Fruit fly (Drosophila melanogaster) whole organism, embryonic: ENCODE data around the gene Nelf-E.

Experiments
- CG8944 ChIP-seq: fragments of 200-800 bp; sonication (Bioruptor generic); optimal IDR thresholded peaks from 3 replicates; lab custom pipeline; 2016; ENCODE audit warnings: missing biosample characterization, missing genetic modification characterization
- bab2 ChIP-seq: fragments of 200-800 bp; sonication (Bioruptor generic); optimal IDR thresholded peaks from 2 replicates; lab custom pipeline; 2016; ENCODE audit warnings: missing biosample characterization, missing genetic modification characterization

DNA sequence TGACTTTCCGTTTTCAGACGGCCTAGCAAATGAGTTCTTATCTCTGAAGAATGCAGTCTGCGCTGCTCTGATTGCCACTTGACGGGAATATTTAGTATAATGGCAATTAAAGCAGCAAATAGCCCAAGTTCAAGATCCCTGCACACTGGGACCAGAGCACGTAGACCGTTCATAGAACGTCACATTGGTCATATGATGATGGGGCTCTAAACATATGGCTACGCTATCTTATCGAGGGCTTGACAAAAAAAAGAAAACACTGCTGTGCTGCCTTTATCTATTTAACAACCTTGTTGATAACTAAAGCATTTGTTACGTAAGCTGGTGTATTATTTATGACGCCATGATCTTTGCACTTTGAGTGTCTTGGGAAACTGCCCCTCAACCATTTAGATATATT, 19.9 kb downstream of the Nelf-E start:
- TF ChIP-seq CG8944 (GFP tag; lab: Kevin White, UChicago): no peak
- no peak for TF ChIP-seq bab2 (GFP tag; lab: Kevin White, UChicago)
